Fruit fly (Drosophila melanogaster) whole organism, wandering third instar larva: ENCODE measurements around the gene eIF4B.
A peak's percentile ranks its signal among the peaks of the same experiment; 100 is the strongest.

ENCODE experiments used
- Abd-B ChIP-seq: fragments of >200 bp; optimal IDR thresholded peaks from 2 replicates; lab custom pipeline; 2017; ENCODE audit warnings: missing biosample characterization, missing genetic modification characterization
- CG32264 ChIP-seq: fragments of 200-800 bp; sonication (Bioruptor generic); optimal IDR thresholded peaks from 2 replicates; lab custom pipeline; 2016; ENCODE audit warnings: missing biosample characterization, missing genetic modification characterization
- CG9705 ChIP-seq: fragments of 200-800 bp; sonication (Bioruptor generic); optimal IDR thresholded peaks from 2 replicates; lab custom pipeline; 2018; ENCODE audit warnings: missing biosample characterization, mild to moderate bottlenecking, missing genetic modification characterization
- CrebA ChIP-seq: fragments of 200-800 bp; sonication (Bioruptor generic); optimal IDR thresholded peaks from 2 replicates; lab custom pipeline; 2016; ENCODE audit warnings: missing biosample characterization, mild to moderate bottlenecking, missing genetic modification characterization, borderline replicate concordance
- Dfd ChIP-seq: fragments of >200 bp; optimal IDR thresholded peaks from 2 replicates; lab custom pipeline; 2017; ENCODE audit warnings: missing biosample characterization, missing genetic modification characterization
- Dif ChIP-seq: fragments of 200-275, 200-300 bp; sonication (Bioruptor generic); optimal IDR thresholded peaks from 2 replicates; lab custom pipeline; 2018; ENCODE audit warnings: missing biosample characterization, missing genetic modification characterization; ENCODE audit not compliant: partially characterized antibody
- GATAd ChIP-seq: sonication (Bioruptor generic); optimal IDR thresholded peaks from 2 replicates; lab custom pipeline; 2016; ENCODE audit warnings: missing biosample characterization, missing genetic modification characterization
- HLH106 ChIP-seq: fragments of 200-800 bp; optimal IDR thresholded peaks from 3 replicates; lab custom pipeline; 2019; ENCODE audit warnings: missing biosample characterization, mild to moderate bottlenecking, missing genetic modification characterization, moderate library complexity
- Hnf4 ChIP-seq: fragments of 200-800 bp; sonication (Bioruptor generic); optimal IDR thresholded peaks from 2 replicates; lab custom pipeline; 2016; ENCODE audit warnings: missing biosample characterization, mild to moderate bottlenecking, missing genetic modification characterization
- Hr78 ChIP-seq: fragments of >200 bp; optimal IDR thresholded peaks from 2 replicates; lab custom pipeline; 2017; ENCODE audit warnings: missing biosample characterization, missing genetic modification characterization
- Jra ChIP-seq: sonication (Bioruptor generic); optimal IDR thresholded peaks from 2 replicates; lab custom pipeline; 2016; ENCODE audit warnings: missing biosample characterization, missing genetic modification characterization
- N ChIP-seq: fragments of >200 bp; optimal IDR thresholded peaks from 2 replicates; lab custom pipeline; 2018; ENCODE audit warnings: missing biosample characterization, missing external identifiers, missing genetic modification characterization
- Sp1 ChIP-seq: fragments of 200-800 bp; sonication (Bioruptor generic); optimal IDR thresholded peaks from 3 replicates; lab custom pipeline; 2019; ENCODE audit warnings: missing biosample characterization, mild to moderate bottlenecking, missing genetic modification characterization, moderate library complexity
- br ChIP-seq: fragments of 200-800 bp; sonication (Bioruptor generic); optimal IDR thresholded peaks from 2 replicates; lab custom pipeline; 2016; ENCODE audit warnings: missing biosample characterization, missing genetic modification characterization
- dmrt93B ChIP-seq: fragments of 200-800 bp; sonication (Bioruptor generic); optimal IDR thresholded peaks from 2 replicates; lab custom pipeline; 2018; ENCODE audit warnings: missing biosample characterization, mild to moderate bottlenecking, missing genetic modification characterization
- dsf ChIP-seq: sonication (Bioruptor generic); optimal IDR thresholded peaks from 2 replicates; lab custom pipeline; 2016; ENCODE audit warnings: missing biosample characterization, missing genetic modification characterization, borderline replicate concordance
- ey ChIP-seq: fragments of 200-800 bp; sonication (Bioruptor generic); optimal IDR thresholded peaks from 2 replicates; lab custom pipeline; 2016; ENCODE audit warnings: missing biosample characterization, missing genetic modification characterization
- foxo ChIP-seq, 2 experiments: fragments of 200-800 bp; sonication (Bioruptor generic); optimal IDR thresholded peaks; 2 replicates in 1 of 2; 3 replicates in 1 of 2; lab custom pipeline; 2016 to 2017; ENCODE audit warnings: missing biosample characterization in 2 of 2, missing genetic modification characterization in 2 of 2
- h ChIP-seq: fragments of 200-800 bp; sonication (Bioruptor generic); optimal IDR thresholded peaks from 3 replicates; lab custom pipeline; 2016; ENCODE audit warnings: missing biosample characterization, mild to moderate bottlenecking, missing genetic modification characterization
- jim ChIP-seq: fragments of 175-275, 200-325 bp; sonication (Bioruptor generic); optimal IDR thresholded peaks from 2 replicates; lab custom pipeline; 2016; ENCODE audit warnings: missing biosample characterization, mild to moderate bottlenecking, missing genetic modification characterization
- lola ChIP-seq: fragments of >200 bp; optimal IDR thresholded peaks from 2 replicates; lab custom pipeline; 2017; ENCODE audit warnings: missing biosample characterization, missing genetic modification characterization
- pan ChIP-seq: fragments of >200 bp; optimal IDR thresholded peaks from 2 replicates; lab custom pipeline; 2017
- psq ChIP-seq: fragments of 200-800 bp; sonication (Bioruptor generic); optimal IDR thresholded peaks from 3 replicates; lab custom pipeline; 2017; ENCODE audit warnings: missing biosample characterization, mild to moderate bottlenecking, missing genetic modification characterization, moderate library complexity
- sage ChIP-seq: fragments of 200-800 bp; sonication (Bioruptor generic); optimal IDR thresholded peaks from 2 replicates; lab custom pipeline; 2016; ENCODE audit warnings: missing biosample characterization, mild to moderate bottlenecking, missing genetic modification characterization
- sv ChIP-seq: fragments of 200-800 bp; sonication (Bioruptor generic); optimal IDR thresholded peaks from 3 replicates; lab custom pipeline; 2016; ENCODE audit warnings: missing biosample characterization, missing genetic modification characterization
- tai ChIP-seq: sonication (Bioruptor generic); optimal IDR thresholded peaks from 2 replicates; lab custom pipeline; 2016; ENCODE audit warnings: missing biosample characterization, missing genetic modification characterization
- woc ChIP-seq: sonication (Bioruptor generic); optimal IDR thresholded peaks from 2 replicates; lab custom pipeline; 2016; ENCODE audit warnings: missing biosample characterization, mild to moderate bottlenecking, missing genetic modification characterization

eIF4B gene

DNA sequence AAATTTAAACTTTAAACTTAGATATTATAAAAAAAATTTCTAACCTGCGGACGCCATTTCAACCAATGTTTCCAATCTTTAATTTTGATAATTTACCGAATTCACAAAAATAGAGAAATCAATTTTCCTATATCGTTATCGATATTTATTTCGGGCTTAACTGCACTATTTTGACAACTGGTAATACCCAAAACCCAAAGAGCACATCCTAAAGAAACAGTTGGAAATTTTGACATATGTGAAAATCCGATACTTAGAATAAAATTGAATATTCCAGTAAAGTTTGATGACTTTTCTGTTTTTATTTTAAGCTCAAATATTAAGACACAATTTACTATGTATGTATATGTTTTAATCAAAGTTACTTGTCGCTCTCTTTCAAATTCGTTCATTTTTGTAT is at the start of gene eIF4B:
Gene eIF4B (minus strand): TSS at position 125 of the 400 bp plus-strand sequence.
- TF ChIP-seq foxo (GFP tag; optimal IDR thresholded peaks at IDR 0.05; lab: Kevin White, UChicago) (no peak), woc (peak; percentile 12), dsf (GFP tag; lab: Kevin White, UChicago) (no peak), Dif (GFP tag; lab: Kevin White, UChicago) (no peak), sv (no peak), Jra (GFP tag; lab: Kevin White, UChicago) (no peak), dmrt93B (GFP tag; lab: Kevin White, UChicago) (no peak), jim (no peak), CrebA (GFP tag; lab: Kevin White, UChicago) (no peak), Sp1 (no peak), Dfd (no peak), Hnf4 (GFP tag; lab: Kevin White, UChicago) (no peak), N (GFP tag; lab: Kevin White, UChicago) (peak; percentile 87), ey (GFP tag; lab: Kevin White, UChicago) (no peak), Hr78 (no peak)

- TF ChIP-seq lola (GFP tag; lab: Kevin White, UChicago) (no peak), Hnf4 (GFP tag; lab: Kevin White, UChicago) (no peak), sage (GFP tag; lab: Kevin White, UChicago) (no peak), h (no peak), br (GFP tag; lab: Kevin White, UChicago) (no peak), GATAd (GFP tag; lab: Kevin White, UChicago) (no peak), HLH106 (no peak)
Observed at dm6 chr3L:27860422-27860821, 2.4 kb upstream of the eIF4B start.

DNA sequence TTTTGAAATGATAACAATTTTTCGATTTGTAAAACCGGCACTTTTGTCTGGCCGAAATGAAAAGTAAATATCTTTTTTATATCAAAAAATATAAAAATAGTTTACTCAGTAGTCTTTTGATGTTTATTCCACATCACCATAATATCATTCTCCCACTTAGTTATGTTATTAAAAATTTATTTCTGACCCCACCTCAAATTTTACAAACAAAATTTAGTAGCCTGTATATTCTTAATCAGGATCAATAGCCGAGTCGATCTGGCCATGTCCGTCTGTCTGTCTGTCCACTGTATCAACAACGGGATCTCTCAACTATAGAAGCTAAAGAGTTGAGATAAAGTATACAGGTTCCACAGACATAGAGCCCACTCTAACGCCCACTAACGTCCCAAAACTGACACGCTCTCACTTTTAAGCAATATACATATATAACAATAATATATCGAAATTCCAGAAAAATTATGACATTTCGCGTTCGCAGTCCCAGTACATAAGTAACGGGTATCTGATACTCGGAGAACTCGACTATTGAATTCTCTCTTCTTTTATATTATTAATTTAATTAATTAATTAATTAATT is 1.3 kb upstream of the eIF4B start:
- TF ChIP-seq CG32264 (GFP tag; lab: Kevin White, UChicago) (no peak), sage (GFP tag; lab: Kevin White, UChicago) (no peak), N (GFP tag; lab: Kevin White, UChicago) (peak; percentile 39), tai (no peak), CG9705 (no peak), Abd-B (GFP tag; lab: Kevin White, UChicago) (no peak), psq (GFP tag; lab: Kevin White, UChicago) (no peak), lola (GFP tag; lab: Kevin White, UChicago) (peak; percentile 54), pan (lab: Kevin White, UChicago) (no peak)
